Worm (Caenorhabditis elegans) whole organism, young adult: ENCODE measurements around the gene srb-17.

Experiments
- B0261.1 ChIP-seq: sonication (generic microtip); optimal IDR thresholded peaks from 2 replicates; lab custom pipeline; 2016; ENCODE audit warnings: mild to moderate bottlenecking, missing genetic modification characterization, moderate library complexity, missing compliant biosample characterization
- B0336.3 ChIP-seq: fragments of 200-800 bp; sonication (Bioruptor generic); IDR thresholded peaks from 2 replicates; pipeline ENCODE4 v1.3.6; 2022; ENCODE audit warnings: missing genetic modification characterization, missing compliant biosample characterization
- C06A6.2 ChIP-seq: fragments of 200-800 bp; sonication (Bioruptor generic); conservative IDR thresholded peaks from 2 replicates; pipeline ENCODE4 v1.3.6; 2022; ENCODE audit warnings: missing genetic modification characterization, missing compliant biosample characterization
- D2030.7 ChIP-seq: fragments of 200-800 bp; sonication (Bioruptor generic); IDR thresholded peaks from 2 replicates; pipeline ENCODE4 v1.3.6; 2022; ENCODE audit warnings: missing genetic modification reagents, missing genetic modification characterization, missing compliant biosample characterization
- F23B12.7 ChIP-seq: sonication (generic microtip); optimal IDR thresholded peaks from 2 replicates; lab custom pipeline; 2017; ENCODE audit warnings: missing genetic modification characterization, mild to moderate bottlenecking, missing compliant biosample characterization, antibody characterized with exemption, moderate library complexity; ENCODE audit not compliant: insufficient read depth
- F39B2.1 ChIP-seq: fragments of 200-800 bp; sonication (Bioruptor generic); IDR thresholded peaks from 2 replicates; pipeline ENCODE4 v1.3.6; 2022; ENCODE audit warnings: missing genetic modification reagents, missing genetic modification characterization, missing compliant biosample characterization
- F57A8.1 ChIP-seq: fragments of 200-800 bp; sonication (Bioruptor generic); optimal IDR thresholded peaks from 2 replicates; lab custom pipeline; 2018; ENCODE audit warnings: mild to moderate bottlenecking, missing genetic modification characterization, moderate library complexity, missing compliant biosample characterization
- K11D2.4 ChIP-seq: fragments of 200-800 bp; sonication (Bioruptor generic); IDR thresholded peaks from 2 replicates; pipeline ENCODE4 v1.3.6; 2022; ENCODE audit warnings: missing genetic modification reagents, missing genetic modification characterization, missing compliant biosample characterization
- T26A5.8 ChIP-seq: sonication (generic microtip); optimal IDR thresholded peaks from 2 replicates; lab custom pipeline; 2016; ENCODE audit warnings: missing genetic modification characterization, missing compliant biosample characterization
- ZK185.1 ChIP-seq: sonication (generic microtip); optimal IDR thresholded peaks from 2 replicates; lab custom pipeline; 2016; ENCODE audit warnings: mild to moderate bottlenecking, missing genetic modification characterization, missing compliant biosample characterization; ENCODE audit not compliant: poor library complexity, severe bottlenecking
- attf-5 ChIP-seq: fragments of 200-800 bp; sonication (Bioruptor generic); optimal IDR thresholded peaks from 2 replicates; lab custom pipeline; 2018; ENCODE audit warnings: mild to moderate bottlenecking, missing genetic modification characterization, missing compliant biosample characterization
- bed-1 ChIP-seq: fragments of 200-800 bp; sonication (Bioruptor generic); IDR thresholded peaks from 2 replicates; pipeline ENCODE4 v1.3.6; 2022; ENCODE audit warnings: missing genetic modification reagents, missing genetic modification characterization, missing compliant biosample characterization
- cebp-2 ChIP-seq: fragments of 200-800 bp; sonication (Bioruptor generic); IDR thresholded peaks from 2 replicates; pipeline ENCODE4 v1.3.6; 2022; ENCODE audit warnings: missing genetic modification characterization, missing compliant biosample characterization
- ceh-27 ChIP-seq: fragments of 200-800 bp; sonication (Bioruptor generic); optimal IDR thresholded peaks from 2 replicates; lab custom pipeline; 2018; ENCODE audit warnings: mild to moderate bottlenecking, missing genetic modification characterization, moderate library complexity, missing compliant biosample characterization
- ceh-40 ChIP-seq: fragments of 200-800 bp; sonication (Bioruptor generic); IDR thresholded peaks from 2 replicates; pipeline ENCODE4 v1.3.6; 2022; ENCODE audit warnings: missing genetic modification characterization, missing compliant biosample characterization
- ceh-79 ChIP-seq: sonication (generic microtip); optimal IDR thresholded peaks from 2 replicates; lab custom pipeline; 2017; ENCODE audit warnings: mild to moderate bottlenecking, missing genetic modification characterization, missing compliant biosample characterization
- dox-1 ChIP-seq: fragments of 200-800 bp; sonication (Bioruptor generic); IDR thresholded peaks from 2 replicates; pipeline ENCODE4 v1.3.6; 2022; ENCODE audit warnings: missing genetic modification reagents, missing genetic modification characterization, missing compliant biosample characterization
- ekl-4 ChIP-seq: fragments of 200-800 bp; sonication (Bioruptor generic); IDR thresholded peaks from 2 replicates; pipeline ENCODE4 v1.3.6; 2022; ENCODE audit warnings: missing genetic modification reagents, missing genetic modification characterization, missing compliant biosample characterization
- lag-1 ChIP-seq: fragments of 200-800 bp; sonication (Bioruptor generic); IDR thresholded peaks from 2 replicates; pipeline ENCODE4 v1.3.6; 2022; ENCODE audit warnings: missing genetic modification reagents, missing genetic modification characterization, missing compliant biosample characterization
- lin-35 ChIP-seq, 3 experiments: fragments of 150-350 bp in 2 of 3; sonication (generic microtip) in 1 of 3; optimal IDR thresholded peaks; 2 replicates each; lab custom pipeline; 2014 to 2018; ENCODE audit warnings: missing biosample characterization in 3 of 3, missing genetic modification characterization in 3 of 3, missing genetic modification reagents in 3 of 3
- lin-40 ChIP-seq: sonication (generic microtip); optimal IDR thresholded peaks from 2 replicates; lab custom pipeline; 2016; ENCODE audit warnings: missing genetic modification characterization, mild to moderate bottlenecking, missing compliant biosample characterization, missing genotype, missing genetic modification reagents
- lin-54 ChIP-seq: fragments of 200-800 bp; sonication (Bioruptor generic); optimal IDR thresholded peaks from 2 replicates; lab custom pipeline; 2018; ENCODE audit warnings: mild to moderate bottlenecking, missing genetic modification characterization, missing compliant biosample characterization
- madf-10 ChIP-seq: sonication (generic microtip); optimal IDR thresholded peaks from 2 replicates; lab custom pipeline; 2016; ENCODE audit warnings: mild to moderate bottlenecking, missing genetic modification characterization, missing compliant biosample characterization
- madf-6 ChIP-seq: fragments of 200-800 bp; sonication (Bioruptor generic); IDR thresholded peaks from 2 replicates; pipeline ENCODE4 v1.3.6; 2022; ENCODE audit warnings: missing genetic modification reagents, missing genetic modification characterization, missing compliant biosample characterization
- mcd-1 ChIP-seq: fragments of 200-800 bp; sonication (Bioruptor generic); IDR thresholded peaks from 2 replicates; pipeline ENCODE4 v1.3.6; 2022; ENCODE audit warnings: missing genetic modification reagents, missing genetic modification characterization, missing compliant biosample characterization
- nhr-179 ChIP-seq: sonication (generic microtip); optimal IDR thresholded peaks from 2 replicates; lab custom pipeline; 2016; ENCODE audit warnings: mild to moderate bottlenecking, missing genetic modification characterization, missing compliant biosample characterization
- nhr-90 ChIP-seq: sonication (generic microtip); optimal IDR thresholded peaks from 2 replicates; lab custom pipeline; 2016; ENCODE audit warnings: missing genotype, mild to moderate bottlenecking, missing genetic modification characterization, missing compliant biosample characterization
- pha-4 ChIP-seq: fragments of 150-350 bp; sonication (generic microtip); optimal IDR thresholded peaks from 2 replicates; lab custom pipeline; 2014; ENCODE audit warnings: missing biosample characterization, missing genetic modification reagents, missing genetic modification characterization
- rcor-1 ChIP-seq: fragments of 200-800 bp; sonication (Bioruptor generic); IDR thresholded peaks from 2 replicates; pipeline ENCODE4 v1.3.6; 2022; ENCODE audit warnings: missing genetic modification reagents, missing genetic modification characterization, missing compliant biosample characterization
- rpc-1 ChIP-seq, 2 experiments: fragments of 150-350 bp in 1 of 2; sonication (generic microtip) in 1 of 2; optimal IDR thresholded peaks; 2 replicates each; lab custom pipeline; 2014 to 2018; ENCODE audit warnings: missing biosample characterization in 1 of 2, missing genetic modification characterization in 1 of 2, missing genetic modification reagents in 1 of 2, missing genotype in 1 of 2
- sea-2 ChIP-seq: fragments of 200-800 bp; sonication (Bioruptor generic); IDR thresholded peaks from 2 replicates; pipeline ENCODE4 v1.3.6; 2022; ENCODE audit warnings: missing genetic modification characterization, missing compliant biosample characterization
- snpc-4 ChIP-seq, 5 experiments: fragments of 150-350 bp in 1 of 5; sonication (generic microtip) in 4 of 5; optimal IDR thresholded peaks; 2 replicates each; lab custom pipeline; 2014 to 2018; ENCODE audit warnings: missing genetic modification characterization in 5 of 5, missing biosample characterization in 3 of 5, antibody characterized with exemption in 2 of 5, mild to moderate bottlenecking in 2 of 5, missing compliant biosample characterization in 2 of 5, missing genotype in 2 of 5, moderate library complexity in 2 of 5, missing genetic modification reagents in 1 of 5
- somi-1 ChIP-seq: fragments of 200-800 bp; sonication (Bioruptor generic); optimal IDR thresholded peaks from 2 replicates; lab custom pipeline; 2018; ENCODE audit warnings: mild to moderate bottlenecking, missing genetic modification characterization, missing compliant biosample characterization
- sptf-2 ChIP-seq: fragments of 200-800 bp; sonication (Bioruptor generic); optimal IDR thresholded peaks from 2 replicates; lab custom pipeline; 2018; ENCODE audit warnings: mild to moderate bottlenecking, missing genetic modification characterization, missing compliant biosample characterization
- tbx-9 ChIP-seq: sonication (generic microtip); optimal IDR thresholded peaks from 2 replicates; lab custom pipeline; 2016; ENCODE audit warnings: borderline replicate concordance, missing genetic modification characterization, inconsistent platforms, missing compliant biosample characterization
- xnd-1 ChIP-seq: sonication (generic microtip); optimal IDR thresholded peaks from 2 replicates; lab custom pipeline; 2016; ENCODE audit warnings: missing genotype, missing genetic modification reagents, missing genetic modification characterization, missing compliant biosample characterization
- zim-3 ChIP-seq: sonication (generic microtip); optimal IDR thresholded peaks from 2 replicates; lab custom pipeline; 2017; ENCODE audit warnings: mild to moderate bottlenecking, missing genetic modification characterization, moderate library complexity, missing compliant biosample characterization
- ztf-18 ChIP-seq: sonication (generic microtip); optimal IDR thresholded peaks from 2 replicates; lab custom pipeline; 2016; ENCODE audit warnings: missing genotype, mild to moderate bottlenecking, missing genetic modification characterization, missing compliant biosample characterization
- ztf-6 ChIP-seq: fragments of 200-800 bp; sonication (Bioruptor generic); IDR thresholded peaks from 2 replicates; pipeline ENCODE4 v1.3.6; 2022; ENCODE audit warnings: missing genetic modification reagents, missing genetic modification characterization, missing compliant biosample characterization

srb-17 gene

ce11 chrIV:10499948-10500356, 42.9 kb upstream of the srb-17 start (continued):
- TF ChIP-seq B0336.3, result 0 out of 2 replicates have a peak, but pooled peaks have one; percentile 10
- peak; percentile 19; the same call in 1 of the 2 replicates for TF ChIP-seq rcor-1 (GFP tag; lab: Robert Waterston, UW)
- TF ChIP-seq T26A5.8 (tag; lab: Kevin White, UChicago), result no peak
- TF ChIP-seq ceh-40 (GFP tag; lab: Robert Waterston, UW), result no peak
- peak; percentile 44 for TF ChIP-seq lin-40 (tag; lab: Kevin White, UChicago)
- TF ChIP-seq F57A8.1 (GFP tag; lab: Kevin White, UChicago), result no peak
- no peak for TF ChIP-seq lin-54
- TF ChIP-seq rpc-1 (optimal IDR thresholded peaks at IDR 0.05; lab: Kevin White, UChicago), result no peak
- TF ChIP-seq rpc-1 (tag; optimal IDR thresholded peaks at IDR 0.05; lab: Kevin White, UChicago), result no peak
- TF ChIP-seq somi-1 (GFP tag; lab: Kevin White, UChicago), result peak; percentile 14
- peak in 1 of 3 experiments; percentile 11 for TF ChIP-seq lin-35 (GFP tag; optimal IDR thresholded peaks at IDR 0.05; lab: Kevin White, UChicago)
- TF ChIP-seq madf-6 (GFP tag; lab: Robert Waterston, UW), result no peak
- no peak for TF ChIP-seq nhr-179 (tag; lab: Kevin White, UChicago)
- no peak for TF ChIP-seq ceh-79 (tag; lab: Kevin White, UChicago)
- TF ChIP-seq madf-10, result peak; percentile 29
- TF ChIP-seq snpc-4 (GFP tag; optimal IDR thresholded peaks at IDR 0.05; lab: Kevin White, UChicago), result peak; percentile 11
- TF ChIP-seq snpc-4 (tag; optimal IDR thresholded peaks at IDR 0.05; lab: Kevin White, UChicago), result peak in 1 of 4 experiments; percentile 13
- TF ChIP-seq attf-5 (GFP tag; lab: Kevin White, UChicago), result peak; percentile 41
- TF ChIP-seq mcd-1 (GFP tag; lab: Robert Waterston, UW), result peak; percentile 28
- TF ChIP-seq ztf-6, result no peak
- no peak for TF ChIP-seq pha-4 (tag; lab: Kevin White, UChicago)

DNA sequence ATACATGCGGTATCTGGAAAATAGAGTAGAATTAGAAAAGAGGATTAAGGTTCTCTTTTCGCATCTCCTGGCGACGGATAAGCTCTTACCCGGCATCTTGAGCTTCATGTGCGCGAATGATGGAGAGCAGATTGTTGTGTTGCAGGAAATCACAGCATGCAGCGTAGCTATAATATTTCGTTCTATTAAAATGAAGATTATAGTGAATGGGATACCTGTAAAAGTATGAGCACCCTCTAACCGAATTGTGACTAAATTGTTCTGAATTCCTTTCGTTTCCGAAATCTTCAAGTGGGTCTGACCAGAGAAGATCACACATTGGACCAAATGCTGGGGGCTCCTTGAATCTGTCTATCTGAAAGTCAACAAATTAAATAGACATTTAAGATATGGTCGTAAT, 41.4 kb upstream of the srb-17 start:
- TF ChIP-seq ZK185.1 (tag; lab: Kevin White, UChicago) (no peak), ekl-4 (GFP tag; lab: Robert Waterston, UW) (no peak), F23B12.7 (tag; lab: Kevin White, UChicago) (no peak), cebp-2 (no peak), bed-1 (GFP tag; lab: Robert Waterston, UW) (no peak), F39B2.1 (no peak), tbx-9 (tag; lab: Kevin White, UChicago) (no peak), sea-2 (GFP tag; lab: Robert Waterston, UW) (no peak), D2030.7 (GFP tag; lab: Robert Waterston, UW) (no peak), ztf-18 (tag; lab: Kevin White, UChicago) (no peak), ceh-27 (GFP tag; lab: Kevin White, UChicago) (no peak), xnd-1 (tag; lab: Kevin White, UChicago) (no peak), C06A6.2 (GFP tag; lab: Robert Waterston, UW) (no peak)

ce11 chrIV:10489409-10489808, 32.4 kb upstream of the srb-17 start:
- TF ChIP-seq sptf-2 (GFP tag; lab: Kevin White, UChicago), result no peak
- TF ChIP-seq lag-1 (GFP tag; lab: Robert Waterston, UW), result no peak
- TF ChIP-seq zim-3 (tag; lab: Kevin White, UChicago), result no peak
- TF ChIP-seq B0336.3, result no peak
- no peak for TF ChIP-seq K11D2.4
- TF ChIP-seq B0261.1 (tag; lab: Kevin White, UChicago), result no peak
- TF ChIP-seq dox-1 (GFP tag; lab: Robert Waterston, UW), result no peak
- TF ChIP-seq nhr-90 (tag; lab: Kevin White, UChicago), result no peak
